Worm (Caenorhabditis elegans) whole organism, L3 larva: ENCODE data around the gene srx-56.

Source experiments
- ZK546.5 ChIP-seq: sonication (generic microtip); optimal IDR thresholded peaks from 2 replicates; lab custom pipeline; 2017; ENCODE audit warnings: missing biosample characterization, missing genetic modification characterization
- aly-2 ChIP-seq: fragments of 150-350 bp; optimal IDR thresholded peaks from 2 replicates; lab custom pipeline; 2014; ENCODE audit warnings: missing biosample characterization, missing genetic modification characterization
- ama-1 ChIP-seq: fragments of 150-350 bp; optimal IDR thresholded peaks from 2 replicates; lab custom pipeline; 2018
- ceh-16 ChIP-seq: sonication (generic microtip); optimal IDR thresholded peaks from 2 replicates; lab custom pipeline; 2017; ENCODE audit warnings: missing biosample characterization, missing genetic modification characterization
- ceh-28 ChIP-seq: fragments of 150-350 bp; optimal IDR thresholded peaks from 2 replicates; lab custom pipeline; 2014; ENCODE audit warnings: missing biosample characterization, missing genetic modification reagents, missing genetic modification characterization
- ceh-82 ChIP-seq: fragments of 150-350 bp; optimal IDR thresholded peaks from 2 replicates; lab custom pipeline; 2014; ENCODE audit warnings: missing biosample characterization, missing genetic modification characterization
- daf-12 ChIP-seq: fragments of 150-350 bp; optimal IDR thresholded peaks from 2 replicates; lab custom pipeline; 2014; ENCODE audit warnings: missing biosample characterization, missing genetic modification reagents, missing genetic modification characterization
- egl-5 ChIP-seq: fragments of 150-350 bp; optimal IDR thresholded peaks from 2 replicates; lab custom pipeline; 2017; ENCODE audit warnings: missing biosample characterization, missing genetic modification reagents, missing genetic modification characterization, inconsistent platforms
- elt-1 ChIP-seq: fragments of 150-350 bp; optimal IDR thresholded peaks from 2 replicates; lab custom pipeline; 2014; ENCODE audit warnings: missing biosample characterization, missing genetic modification characterization
- elt-2 ChIP-seq: sonication (generic microtip); optimal IDR thresholded peaks from 2 replicates; lab custom pipeline; 2016; ENCODE audit warnings: missing genetic modification reagents, mild to moderate bottlenecking, missing genetic modification characterization, missing compliant biosample characterization
- elt-3 ChIP-seq, 3 experiments: fragments of 150-350 bp in 1 of 3; sonication (generic microtip) in 2 of 3; optimal IDR thresholded peaks; 2 replicates in 2 of 3; 4 replicates in 1 of 3; lab custom pipeline; 2014 to 2017; ENCODE audit warnings: missing biosample characterization in 3 of 3, missing genetic modification characterization in 3 of 3
- eor-1 ChIP-seq, 2 experiments: fragments of 150-350 bp; optimal IDR thresholded peaks; 2 replicates each; lab custom pipeline; 2014 to 2018; ENCODE audit warnings: missing biosample characterization in 2 of 2, missing genetic modification characterization in 2 of 2
- fkh-10 ChIP-seq: sonication (generic microtip); optimal IDR thresholded peaks from 2 replicates; lab custom pipeline; 2017; ENCODE audit warnings: missing biosample characterization, missing genetic modification reagents, missing genetic modification characterization
- fkh-2 ChIP-seq: fragments of 150-350 bp; optimal IDR thresholded peaks from 2 replicates; lab custom pipeline; 2014; ENCODE audit warnings: missing biosample characterization, missing genetic modification reagents, missing genetic modification characterization
- fos-1 ChIP-seq: fragments of 150-350 bp; optimal IDR thresholded peaks from 2 replicates; lab custom pipeline; 2014; ENCODE audit warnings: missing biosample characterization, missing genetic modification characterization
- jun-1 ChIP-seq: fragments of 150-350 bp; optimal IDR thresholded peaks from 2 replicates; lab custom pipeline; 2014; ENCODE audit warnings: missing biosample characterization, missing genetic modification reagents, missing genetic modification characterization
- lin-15B ChIP-seq: fragments of 150-350 bp; optimal IDR thresholded peaks from 2 replicates; lab custom pipeline; 2014; ENCODE audit warnings: missing biosample characterization, missing genetic modification characterization
- lin-39 ChIP-seq: fragments of 150-350 bp; optimal IDR thresholded peaks from 2 replicates; lab custom pipeline; 2018; ENCODE audit warnings: missing biosample characterization, missing genetic modification reagents, missing genetic modification characterization
- mml-1 ChIP-seq: fragments of 150-350 bp; sonication (generic microtip); optimal IDR thresholded peaks from 3 replicates; lab custom pipeline; 2014; ENCODE audit warnings: missing biosample characterization, missing genetic modification characterization
- nfya-1 ChIP-seq: sonication (generic microtip); optimal IDR thresholded peaks from 2 replicates; lab custom pipeline; 2017; ENCODE audit warnings: missing genetic modification characterization, mild to moderate bottlenecking, missing compliant biosample characterization, antibody characterized with exemption, moderate library complexity; ENCODE audit not compliant: insufficient read depth
- nhr-23 ChIP-seq: fragments of 150-350 bp; optimal IDR thresholded peaks from 2 replicates; lab custom pipeline; 2014; ENCODE audit warnings: missing biosample characterization, missing genetic modification reagents, missing genetic modification characterization
- nhr-237 ChIP-seq: fragments of 150-350 bp; optimal IDR thresholded peaks from 2 replicates; lab custom pipeline; 2014; ENCODE audit warnings: missing biosample characterization, missing genetic modification characterization
- nhr-28 ChIP-seq: fragments of 150-350 bp; optimal IDR thresholded peaks from 2 replicates; lab custom pipeline; 2014; ENCODE audit warnings: missing biosample characterization, missing genetic modification characterization
- nhr-43 ChIP-seq: sonication (generic microtip); optimal IDR thresholded peaks from 2 replicates; lab custom pipeline; 2016; ENCODE audit warnings: mild to moderate bottlenecking, missing genetic modification characterization, missing compliant biosample characterization; ENCODE audit not compliant: poor library complexity, severe bottlenecking
- nhr-67 ChIP-seq: fragments of 150-350 bp; optimal IDR thresholded peaks from 2 replicates; lab custom pipeline; 2014; ENCODE audit warnings: missing biosample characterization, missing genetic modification characterization
- nhr-76 ChIP-seq: fragments of 150-350 bp; sonication (generic microtip); optimal IDR thresholded peaks from 5 replicates; lab custom pipeline; 2014; ENCODE audit warnings: missing biosample characterization, missing genetic modification characterization
- nhr-77 ChIP-seq: fragments of 150-350 bp; optimal IDR thresholded peaks from 2 replicates; lab custom pipeline; 2014; ENCODE audit warnings: missing biosample characterization, missing genetic modification characterization
- pha-4 ChIP-seq: fragments of 150-350 bp; optimal IDR thresholded peaks from 2 replicates; lab custom pipeline; 2014; ENCODE audit warnings: missing biosample characterization, missing genetic modification reagents, missing genetic modification characterization
- pqm-1 ChIP-seq: fragments of 150-350 bp; optimal IDR thresholded peaks from 2 replicates; lab custom pipeline; 2017; ENCODE audit warnings: missing biosample characterization, missing genetic modification characterization, inconsistent platforms
- sea-2 ChIP-seq: fragments of 150-350 bp; sonication (generic microtip); optimal IDR thresholded peaks from 4 replicates; lab custom pipeline; 2014; ENCODE audit warnings: missing biosample characterization, missing genetic modification reagents, missing genetic modification characterization
- skn-1 ChIP-seq: fragments of 150-350 bp; optimal IDR thresholded peaks from 2 replicates; lab custom pipeline; 2014; ENCODE audit warnings: missing biosample characterization, missing genetic modification characterization
- snpc-4 ChIP-seq: fragments of 150-350 bp; optimal IDR thresholded peaks from 2 replicates; lab custom pipeline; 2014; ENCODE audit warnings: missing biosample characterization, missing genetic modification characterization
- tbx-2 ChIP-seq: sonication (generic microtip); optimal IDR thresholded peaks from 2 replicates; lab custom pipeline; 2016; ENCODE audit warnings: mild to moderate bottlenecking, missing genetic modification characterization, missing compliant biosample characterization
- unc-39 ChIP-seq: sonication (generic microtip); optimal IDR thresholded peaks from 4 replicates; lab custom pipeline; 2017; ENCODE audit warnings: missing biosample characterization, missing genetic modification characterization
- zag-1 ChIP-seq: fragments of 150-350 bp; optimal IDR thresholded peaks from 2 replicates; lab custom pipeline; 2014; ENCODE audit warnings: missing biosample characterization, missing genetic modification characterization

Gene srx-56

DNA sequence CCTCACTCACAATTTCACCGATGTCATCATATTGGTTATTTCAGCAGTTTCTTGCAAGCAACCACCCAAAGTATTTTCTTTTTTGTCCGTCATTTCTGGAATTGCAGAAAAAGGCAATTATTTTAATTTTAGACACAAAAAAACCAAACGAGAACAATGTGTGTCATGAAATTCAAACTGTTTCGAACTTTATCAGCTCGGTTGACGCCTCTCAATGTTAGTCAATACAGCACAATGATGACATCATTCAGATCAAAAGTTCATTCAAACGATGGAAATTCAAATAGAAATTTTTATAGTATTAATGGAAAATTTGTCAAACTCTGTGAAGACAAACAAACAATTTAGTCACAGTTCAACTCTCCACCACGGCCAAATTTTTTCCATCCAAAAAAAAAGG, 17.7 kb downstream of the srx-56 start, which contains the start of gene fbxa-105:
fbxa-105 (minus strand) TSS at position 97 of the 400 bp plus-strand sequence.
- TF ChIP-seq nfya-1 (tag; lab: Kevin White, UChicago) (no peak), nhr-237 (tag; lab: Kevin White, UChicago) (no peak), ceh-16 (tag; lab: Kevin White, UChicago) (no peak), daf-12 (no peak), mml-1 (tag; lab: Kevin White, UChicago) (no peak), pha-4 (tag; lab: Kevin White, UChicago) (peak; percentile 48), elt-3 (tag; optimal IDR thresholded peaks at IDR 0.05; lab: Kevin White, UChicago) (no peak), elt-2 (tag; lab: Kevin White, UChicago) (peak; percentile 60), eor-1 (tag; optimal IDR thresholded peaks at IDR 0.05; lab: Kevin White, UChicago) (no peak), elt-1 (tag; lab: Kevin White, UChicago) (no peak), pqm-1 (tag; lab: Kevin White, UChicago) (peak; percentile 9), nhr-23 (no peak)

DNA sequence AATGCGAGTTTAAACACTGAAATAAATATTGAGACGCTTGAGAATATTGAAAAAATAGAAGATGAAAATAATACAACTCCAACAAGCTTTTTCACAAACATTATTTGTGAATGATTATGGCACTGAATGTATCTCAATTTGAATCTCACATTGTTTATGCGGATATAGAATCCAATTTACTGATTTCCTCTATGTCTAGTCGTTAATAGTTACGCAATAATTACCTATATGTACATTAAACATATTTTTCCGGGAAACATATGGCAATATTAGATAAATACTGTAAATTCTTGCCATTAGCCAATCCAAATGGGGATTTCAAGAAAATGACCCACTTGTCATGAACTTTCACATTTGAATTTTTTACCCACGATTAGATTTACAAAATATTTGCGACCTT, 21.2 kb downstream of the srx-56 start, which contains the start of gene srx-9:
srx-9 (minus strand) TSS at position 101 of the 400 bp plus-strand sequence.
- TF ChIP-seq unc-39 (tag; lab: Kevin White, UChicago) = no peak
- TF ChIP-seq fkh-10 (GFP tag; lab: Kevin White, UChicago) = no peak
- no peak for TF ChIP-seq zag-1
- no peak for TF ChIP-seq nhr-28 (tag; lab: Kevin White, UChicago)

DNA sequence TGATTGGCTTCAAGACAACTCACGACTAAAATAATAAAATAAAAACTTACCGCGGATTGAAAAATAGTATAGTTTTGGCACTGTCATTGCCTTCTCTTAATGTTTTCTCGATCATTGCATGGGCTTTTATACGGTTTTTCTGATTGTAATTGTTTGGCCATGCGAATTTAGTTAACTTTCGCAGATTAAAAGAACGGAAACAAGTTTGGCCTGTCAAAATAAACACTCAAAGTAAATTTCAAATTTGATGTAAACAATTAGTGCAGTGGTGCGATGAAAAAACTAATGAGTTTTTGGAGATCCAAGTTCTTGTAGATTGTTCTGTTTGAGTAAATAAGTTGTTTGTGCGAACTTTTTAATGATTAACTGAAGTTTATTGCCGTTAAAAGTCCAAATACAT, 25.0 kb downstream of the srx-56 start, which contains the start of gene gst-41:
gst-41 (minus strand) TSS at position 101 of the 400 bp plus-strand sequence.
- TF ChIP-seq tbx-2 (tag; lab: Kevin White, UChicago) = no peak
- TF ChIP-seq jun-1 (tag; lab: Kevin White, UChicago) = no peak
- TF ChIP-seq fkh-2 (tag; lab: Kevin White, UChicago) = no peak
- no peak for TF ChIP-seq sea-2 (GFP tag; lab: Kevin White, UChicago)
- TF ChIP-seq nhr-77 = no peak
- no peak for TF ChIP-seq lin-39 (tag; lab: Kevin White, UChicago)
- no peak for TF ChIP-seq ZK546.5
- TF ChIP-seq ceh-28 (tag; lab: Kevin White, UChicago) = no peak
- TF ChIP-seq eor-1 (tag; optimal IDR thresholded peaks at IDR 0.05; lab: Kevin White, UChicago) = no peak
- TF ChIP-seq fos-1 (tag; lab: Kevin White, UChicago) = no peak

DNA sequence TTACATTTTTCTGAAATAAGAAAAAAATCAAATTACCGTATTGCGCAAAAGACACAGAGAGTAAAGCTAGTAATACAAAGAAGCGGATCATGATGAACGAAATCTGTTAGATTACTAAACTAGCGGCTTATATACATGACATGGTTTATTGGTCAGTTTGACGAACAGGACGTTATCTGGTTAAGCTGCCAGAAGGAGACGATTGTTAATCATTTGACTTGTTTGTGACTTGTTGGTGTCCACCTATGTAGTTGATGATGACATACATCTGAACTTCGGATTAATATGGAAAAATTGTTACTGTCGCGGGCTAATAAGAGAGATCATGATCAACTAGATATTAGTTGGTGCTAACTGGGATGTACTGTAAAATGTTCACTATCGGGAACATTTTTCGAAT, 25.9 kb downstream of the srx-56 start, which contains the start of gene cnc-9:
cnc-9 (minus strand) TSS at position 101 of the 400 bp plus-strand sequence.
- TF ChIP-seq lin-15B (tag; lab: Kevin White, UChicago) (no peak), ama-1 (lab: Kevin White, UChicago) (no peak), egl-5 (no peak), nhr-67 (tag; lab: Kevin White, UChicago) (no peak), nhr-76 (tag; lab: Kevin White, UChicago) (no peak), fkh-2 (tag; lab: Kevin White, UChicago) (no peak), nhr-43 (tag; lab: Kevin White, UChicago) (no peak), pqm-1 (tag; lab: Kevin White, UChicago) (no peak), jun-1 (tag; lab: Kevin White, UChicago) (no peak), lin-39 (tag; lab: Kevin White, UChicago) (no peak), skn-1 (tag; lab: Kevin White, UChicago) (no peak), aly-2 (tag; lab: Kevin White, UChicago) (no peak), snpc-4 (tag; lab: Kevin White, UChicago) (no peak), sea-2 (GFP tag; lab: Kevin White, UChicago) (no peak), eor-1 (tag; optimal IDR thresholded peaks at IDR 0.05; lab: Kevin White, UChicago) (no peak), ceh-82 (no peak), daf-12 (no peak)

DNA sequence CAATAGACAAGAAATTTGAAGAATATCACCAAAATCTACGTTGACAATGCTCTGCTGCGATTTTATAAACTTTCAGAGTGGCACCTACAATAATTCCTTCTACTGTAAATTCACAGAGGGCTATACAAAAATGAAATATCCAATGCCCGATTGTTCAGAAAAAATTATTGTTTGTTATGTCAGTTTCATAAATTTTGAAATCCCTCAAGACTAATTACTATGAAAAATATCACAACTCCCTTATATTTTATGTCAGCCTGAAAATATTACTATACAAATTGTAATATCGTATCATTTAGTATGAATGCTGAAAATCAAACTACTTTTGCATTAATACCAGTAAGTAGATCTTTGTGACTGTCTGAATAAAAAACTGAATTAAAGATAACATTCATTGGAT, 26.4 kb downstream of the srx-56 start, which contains the start of gene srx-60:
srx-60 (plus strand) TSS at position 301 of the 400 bp plus-strand sequence.
- TF ChIP-seq sea-2 (GFP tag; lab: Kevin White, UChicago) (no peak), elt-1 (tag; lab: Kevin White, UChicago) (no peak)
- TF ChIP-seq, all 47 proteins: peak for 0
